Worm (Caenorhabditis elegans): ENCODE results near the gene JC8.4.

JC8.4 gene

ce11 chrIV:13238943-13239861, 4.3 kb upstream of the JC8.4 start, which contains the start of gene tag-115 (continued):
- TF ChIP-seq ZK337.2 (GFP tag; IDR thresholded peaks at IDR 0.05) (no peak), madf-5 (GFP tag; IDR thresholded peaks at IDR 0.05) (no peak), zag-1 (tag; optimal IDR thresholded peaks at IDR 0.05) (no peak), lin-39 (tag; optimal IDR thresholded peaks at IDR 0.05) (no peak), skn-1 (tag; optimal IDR thresholded peaks at IDR 0.05) (no peak), set-16 (GFP tag; IDR thresholded peaks at IDR 0.05) (no peak), T26A8.4 (GFP tag; IDR thresholded peaks at IDR 0.05) (no peak), Y48G9A.11 (GFP tag; IDR thresholded peaks at IDR 0.05) (peak; percentile 50; the same call in 1 of the 2 replicates), F49E8.2 (tag; optimal IDR thresholded peaks at IDR 0.05; ENCODE audit: borderline replicate concordance) (peak; percentile 69), Y75B8A.6 (GFP tag; IDR thresholded peaks at IDR 0.05) (0 out of 2 replicates have a peak, but pooled peaks have one; percentile 34), attf-4 (tag; optimal IDR thresholded peaks at IDR 0.05) (no peak), nhr-48 (tag; optimal IDR thresholded peaks at IDR 0.05) (peak; percentile 48), F44E2.7 (GFP tag; IDR thresholded peaks at IDR 0.05) (peak; percentile 16; the same call in 1 of the 2 replicates), hlh-30 (tag; optimal IDR thresholded peaks at IDR 0.05; ENCODE audit: insufficient read depth) (peak; percentile 25), mdl-1 (tag; optimal IDR thresholded peaks at IDR 0.05) (no peak), lin-13 (GFP tag; optimal IDR thresholded peaks at IDR 0.05) (peak; percentile 23), dve-1 (tag; optimal IDR thresholded peaks at IDR 0.05; ENCODE audit: insufficient read depth) (peak; percentile 39), mes-2 (tag; optimal IDR thresholded peaks at IDR 0.05; ENCODE audit: poor library complexity, severe bottlenecking) (peak; percentile 61), hif-1 (tag; optimal IDR thresholded peaks at IDR 0.05) (no peak), ces-1 (GFP tag; optimal IDR thresholded peaks at IDR 0.05) (no peak), lim-7 (GFP tag; IDR thresholded peaks at IDR 0.05) (0 out of 2 replicates have a peak, but pooled peaks have one; percentile 23), spr-1 (tag; optimal IDR thresholded peaks at IDR 0.05) (peak; percentile 26), ceh-82 (tag; optimal IDR thresholded peaks at IDR 0.05) (no peak), jun-1 (tag; optimal IDR thresholded peaks at IDR 0.05) (no peak), D1046.2 (GFP tag; IDR thresholded peaks at IDR 0.05) (no peak), lsy-2 (tag; optimal IDR thresholded peaks at IDR 0.05) (peak in 1 of 2 experiments; percentile 66), nhr-11 (tag; optimal IDR thresholded peaks at IDR 0.05) (no peak), unc-62 (GFP tag; optimal IDR thresholded peaks at IDR 0.05 in 1 of 2) (peak in 1 of 2 experiments; percentile 83), unc-62 (tag; optimal IDR thresholded peaks at IDR 0.05) (no peak), nhr-28 (tag; optimal IDR thresholded peaks at IDR 0.05) (no peak), dpl-1 (GFP tag; optimal IDR thresholded peaks at IDR 0.05) (no peak)

ce11 chrIV:13240078-13240841, 3.2 kb upstream of the JC8.4 start, which contains the start of gene rpl-12:
Gene rpl-12, minus strand, starts transcription at chrIV:13240651.
- TF ChIP-seq F26F4.8 (GFP tag; conservative IDR thresholded peaks at IDR 0.05) (no peak), arid-1 (GFP tag; conservative IDR thresholded peaks at IDR 0.05) (peak; percentile 95), ceh-44 (GFP tag; IDR thresholded peaks at IDR 0.05) (peak; percentile 81; the same call in 1 of the 2 replicates), ctbp-1 (GFP tag; IDR thresholded peaks at IDR 0.05) (peak; percentile 96), dmd-6 (GFP tag; IDR thresholded peaks at IDR 0.05) (peak; percentile 99), saeg-2 (GFP tag; IDR thresholded peaks at IDR 0.05) (peak; percentile 94), daf-8 (GFP tag; IDR thresholded peaks at IDR 0.05) (no peak), snpc-4 (tag; optimal IDR thresholded peaks at IDR 0.05) (peak; percentile 23), mxl-3 (GFP tag; optimal IDR thresholded peaks at IDR 0.05) (no peak), spr-3 (GFP tag; optimal IDR thresholded peaks at IDR 0.05) (peak; percentile 97), nhr-28 (tag; optimal IDR thresholded peaks at IDR 0.05) (peak; percentile 96), hlh-11 (tag; optimal IDR thresholded peaks at IDR 0.05) (peak; percentile 98), daf-16 (GFP tag; optimal IDR thresholded peaks at IDR 0.05) (peak; percentile 87 to 96), daf-16 (tag; optimal IDR thresholded peaks at IDR 0.05) (peak; percentile 97), mxl-2 (GFP tag; conservative IDR thresholded peaks at IDR 0.05) (peak; percentile 88), daf-12 (tag; optimal IDR thresholded peaks at IDR 0.05) (no peak), D1046.2 (GFP tag; IDR thresholded peaks at IDR 0.05) (peak; percentile 96), fos-1 (tag; optimal IDR thresholded peaks at IDR 0.05) (peak; percentile 65), nhr-102 (tag; optimal IDR thresholded peaks at IDR 0.05) (peak; percentile 98)

Measured in whole organism, L4 larva.